Worm (Caenorhabditis elegans): ENCODE data around the gene pals-38.

Gene pals-38

DNA sequence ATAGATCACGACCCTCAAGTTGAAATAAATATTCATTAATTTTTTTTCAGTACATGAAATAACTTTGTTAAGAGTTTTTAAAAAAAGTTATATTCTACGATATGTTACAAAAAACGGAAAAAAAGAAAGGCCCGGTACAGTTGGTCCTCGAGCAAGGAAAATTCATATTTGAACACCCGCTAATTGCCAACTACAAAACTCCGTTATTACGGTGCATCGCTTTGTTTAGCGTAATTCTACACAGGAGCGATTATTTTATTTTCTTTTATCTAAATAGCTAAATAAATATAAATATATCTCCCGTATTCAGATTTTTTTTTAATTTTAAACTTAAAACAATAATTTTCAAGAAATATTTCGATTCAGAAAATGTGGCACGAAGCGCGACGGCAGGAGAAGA lies 3.6 kb upstream of the pals-38 start, which contains the start of gene F28C1.1:
F28C1.1 (plus strand) TSS at position 365 of the 400 bp plus-strand sequence.
- no peak for TF ChIP-seq unc-62 (GFP tag; optimal IDR thresholded peaks at IDR 0.05)

- TF ChIP-seq unc-62 (GFP tag; optimal IDR thresholded peaks at IDR 0.05), result no peak
Measured at ce11 chrV:12449902-12450301, 3.1 kb upstream of the pals-38 start, which contains the start of gene C54D10.10. Gene C54D10.10, minus strand, starts transcription at chrV:12450002.

ce11 chrV:12443754-12444153 lies 3.0 kb downstream of the pals-38 start, which contains the start of gene pals-39:
Gene pals-39, minus strand, starts transcription at chrV:12443854.
- no peak for TF ChIP-seq unc-62 (GFP tag; optimal IDR thresholded peaks at IDR 0.05)

ce11 chrV:12441420-12441819 lies 5.4 kb downstream of the pals-38 start, which contains the start of gene pals-37:
Gene pals-37, minus strand, starts transcription at chrV:12441520.
- TF ChIP-seq unc-62 (GFP tag; optimal IDR thresholded peaks at IDR 0.05), result no peak

DNA sequence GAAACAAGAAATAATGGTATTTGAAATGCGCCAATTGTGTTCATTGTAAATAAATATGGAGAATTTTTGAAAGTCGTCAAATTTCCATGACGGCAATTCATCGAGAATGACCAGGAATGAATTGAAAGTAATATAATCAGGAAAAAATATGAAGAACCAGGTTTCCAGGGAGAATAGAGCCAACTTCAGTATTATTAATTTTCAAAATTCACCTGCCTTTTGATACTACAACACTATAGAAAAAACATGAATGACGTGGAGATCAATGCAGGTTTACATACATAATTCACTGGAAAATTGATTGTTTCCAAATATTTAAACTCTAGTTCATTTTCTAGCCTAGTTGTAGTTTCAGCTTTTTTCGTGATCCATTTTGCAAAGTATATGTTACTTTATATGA lies 13.1 kb downstream of the pals-38 start, which contains the start of gene srh-25:
srh-25 (minus strand) TSS at position 101 of the 400 bp plus-strand sequence.
- TF ChIP-seq unc-62 (GFP tag; optimal IDR thresholded peaks at IDR 0.05), result no peak

DNA sequence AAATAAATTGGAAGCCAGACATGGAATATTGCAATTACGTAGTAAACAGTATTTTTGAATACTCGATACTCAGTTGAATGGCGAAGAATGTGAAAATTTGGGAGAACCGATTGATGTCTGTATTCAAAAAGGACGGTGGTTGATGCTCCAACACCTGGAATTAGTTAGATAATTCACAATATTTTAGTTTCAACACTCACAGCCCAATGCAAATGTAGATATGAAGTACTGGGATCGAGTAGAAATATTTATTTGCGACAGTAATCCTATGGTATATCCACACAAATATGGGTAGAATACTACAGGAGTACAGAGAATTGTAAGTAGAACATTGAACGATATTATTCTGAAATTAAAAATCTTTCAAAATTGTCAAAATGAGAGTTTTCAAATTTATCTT lies 13.7 kb downstream of the pals-38 start:
- no peak for TF ChIP-seq unc-62 (GFP tag; optimal IDR thresholded peaks at IDR 0.05)

ce11 chrV:12432111-12432510 lies 14.7 kb downstream of the pals-38 start, which contains the start of gene C54D10.13:
Gene C54D10.13, minus strand, starts transcription at chrV:12432289.
- no peak for TF ChIP-seq unc-62 (GFP tag; optimal IDR thresholded peaks at IDR 0.05)

ce11 chrV:12429039-12429438 lies 17.8 kb downstream of the pals-38 start, which contains the start of gene C54D10.5:
Gene C54D10.5, plus strand, starts transcription at chrV:12429339.
- TF ChIP-seq unc-62 (GFP tag; optimal IDR thresholded peaks at IDR 0.05), result no peak

DNA sequence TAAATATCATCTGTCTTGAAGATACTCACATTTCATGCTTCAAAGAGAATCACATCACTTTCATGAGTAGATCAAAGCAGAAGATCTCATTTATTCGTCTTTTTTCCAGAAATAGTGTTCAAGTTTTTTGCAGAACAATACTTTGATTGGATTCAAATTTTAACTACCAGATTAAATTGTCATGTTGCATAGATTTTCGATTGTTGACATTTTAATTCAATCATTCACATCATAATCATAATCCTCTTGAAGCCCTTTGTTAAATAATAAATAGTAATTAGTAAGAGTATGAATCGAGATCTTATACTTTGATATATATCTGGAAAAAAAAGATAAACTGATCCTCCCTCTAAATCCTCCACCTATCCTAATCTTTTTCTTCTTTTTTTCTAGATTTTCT lies 19.0 kb downstream of the pals-38 start:
- no peak for TF ChIP-seq unc-62 (GFP tag; optimal IDR thresholded peaks at IDR 0.05)

ce11 chrV:12421360-12421759 lies 25.4 kb downstream of the pals-38 start:
- TF ChIP-seq unc-62 (GFP tag; optimal IDR thresholded peaks at IDR 0.05), result no peak

- TF ChIP-seq unc-62 (GFP tag; optimal IDR thresholded peaks at IDR 0.05), result no peak
Measured at ce11 chrV:12420843-12421242, 26.0 kb downstream of the pals-38 start, which contains the start of gene C54D10.4. Gene C54D10.4, minus strand, starts transcription at chrV:12420943.

ce11 chrV:12418292-12418691 lies 28.5 kb downstream of the pals-38 start, which contains the start of gene C54D10.3:
Gene C54D10.3, plus strand, starts transcription at chrV:12418592.
- TF ChIP-seq unc-62 (GFP tag; optimal IDR thresholded peaks at IDR 0.05), result no peak

- TF ChIP-seq unc-62 (GFP tag; optimal IDR thresholded peaks at IDR 0.05), result no peak
Measured at ce11 chrV:12417277-12417676, 29.5 kb downstream of the pals-38 start, which contains the start of gene cdr-3. Gene cdr-3, minus strand, starts transcription at chrV:12417377.

DNA sequence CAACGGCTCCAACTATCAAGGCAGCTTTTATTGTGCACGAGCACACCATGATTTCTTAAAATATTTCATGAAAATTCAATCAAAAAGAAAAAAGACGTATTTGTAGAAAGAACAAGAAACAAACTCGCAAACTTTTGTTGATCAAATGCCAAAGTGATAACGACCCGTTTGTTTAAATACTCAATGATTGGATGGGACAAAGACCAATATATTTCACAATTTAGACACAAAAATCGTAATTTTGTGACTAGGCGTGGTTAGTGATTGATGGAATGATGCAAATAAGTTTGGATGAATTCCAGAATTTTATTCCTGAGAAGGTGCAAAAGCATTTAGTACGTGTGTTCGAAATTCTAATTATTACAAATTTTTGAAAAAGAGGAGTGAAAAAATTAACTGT lies 31.1 kb downstream of the pals-38 start, which contains the start of gene cdr-2:
cdr-2 (minus strand) TSS at position 54 of the 400 bp plus-strand sequence.
- TF ChIP-seq unc-62 (GFP tag; optimal IDR thresholded peaks at IDR 0.05), result no peak

DNA sequence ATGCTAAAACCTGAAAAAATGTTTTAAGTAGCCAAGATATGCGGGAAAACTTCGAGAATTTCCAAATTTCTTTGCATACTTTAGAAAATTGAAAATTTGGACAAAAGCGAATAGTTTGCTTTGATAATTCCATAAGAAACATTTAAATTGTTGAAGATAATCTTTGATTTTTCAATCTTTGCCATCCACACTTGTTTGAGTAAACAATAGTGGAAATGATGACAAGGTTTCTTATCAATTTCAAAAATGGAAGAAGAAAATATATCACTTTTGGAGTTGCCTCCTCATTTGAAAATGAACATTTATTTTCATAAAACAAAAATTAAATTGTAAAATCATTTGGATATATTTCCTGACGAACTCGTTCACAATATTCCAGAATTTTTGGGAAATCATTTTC lies 32.4 kb downstream of the pals-38 start:
- no peak for TF ChIP-seq unc-62 (GFP tag; optimal IDR thresholded peaks at IDR 0.05)

DNA sequence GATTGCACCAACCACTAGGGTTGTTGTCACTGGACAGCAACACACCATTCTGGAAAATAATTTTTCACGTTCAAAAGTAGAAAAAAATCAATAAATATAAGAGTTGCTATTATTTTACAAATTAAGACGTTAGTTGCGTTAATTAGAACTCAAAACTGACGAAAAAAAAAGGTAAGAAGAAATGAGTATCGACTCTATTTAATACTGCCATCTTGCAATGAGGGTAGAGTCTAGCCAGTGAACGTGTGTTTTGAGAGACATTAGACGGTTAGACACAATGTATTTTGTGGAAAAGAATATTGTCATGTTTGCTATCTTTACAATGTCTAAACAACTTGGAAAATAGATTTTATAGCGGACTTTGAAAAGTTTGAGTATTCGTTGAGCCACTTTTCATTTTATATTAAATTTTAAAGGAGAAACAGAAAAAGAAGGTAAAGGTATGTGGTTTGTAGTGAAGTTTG lies 33.1 kb downstream of the pals-38 start, which contains the start of gene cdr-6:
cdr-6 (minus strand) TSS at position 51 of the 464 bp plus-strand sequence.
- TF ChIP-seq unc-62 (GFP tag; optimal IDR thresholded peaks at IDR 0.05), result no peak

ce11 chrV:12412321-12412720 lies 34.5 kb downstream of the pals-38 start:
- no peak for TF ChIP-seq unc-62 (GFP tag; optimal IDR thresholded peaks at IDR 0.05)
